Worm (Caenorhabditis elegans): ENCODE measurements around the gene twk-36.

Gene twk-36

DNA sequence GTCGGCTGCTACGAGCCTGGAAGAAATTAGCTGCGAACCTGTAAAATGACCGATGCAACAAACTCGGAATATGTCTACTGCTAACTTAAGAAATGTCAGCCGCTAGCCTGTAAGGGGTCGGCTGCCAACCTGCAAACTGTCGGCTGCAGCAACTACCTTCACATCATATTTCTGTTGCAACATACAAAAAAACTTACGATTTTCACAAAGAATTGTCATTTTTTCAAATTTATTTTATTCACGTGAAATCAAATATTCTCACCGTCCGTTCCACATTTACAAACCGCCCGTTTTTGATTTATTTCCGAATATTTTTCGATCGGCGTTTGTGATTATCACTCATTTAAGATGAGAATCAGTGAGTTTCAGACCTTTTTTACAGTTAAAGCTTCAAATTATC, 47.2 kb downstream of the twk-36 start, which contains the start of gene Y26G10.6:
TSS of gene Y26G10.6 (plus strand) at position 301 of the 400 bp plus-strand sequence.
- TF ChIP-seq ets-7 (tag; optimal IDR thresholded peaks at IDR 0.05): no peak
- TF ChIP-seq hmg-4 (GFP tag; optimal IDR thresholded peaks at IDR 0.05): no peak
- no peak for TF ChIP-seq B0310.2 (tag; optimal IDR thresholded peaks at IDR 0.05)
- no peak for TF ChIP-seq ceh-36 (tag; optimal IDR thresholded peaks at IDR 0.05)
- TF ChIP-seq ama-1 (optimal IDR thresholded peaks at IDR 0.05): no peak
- no peak for TF ChIP-seq ceh-13 (GFP tag; optimal IDR thresholded peaks at IDR 0.05)
- no peak for TF ChIP-seq tbx-37 (GFP tag; conservative IDR thresholded peaks at IDR 0.05)

DNA sequence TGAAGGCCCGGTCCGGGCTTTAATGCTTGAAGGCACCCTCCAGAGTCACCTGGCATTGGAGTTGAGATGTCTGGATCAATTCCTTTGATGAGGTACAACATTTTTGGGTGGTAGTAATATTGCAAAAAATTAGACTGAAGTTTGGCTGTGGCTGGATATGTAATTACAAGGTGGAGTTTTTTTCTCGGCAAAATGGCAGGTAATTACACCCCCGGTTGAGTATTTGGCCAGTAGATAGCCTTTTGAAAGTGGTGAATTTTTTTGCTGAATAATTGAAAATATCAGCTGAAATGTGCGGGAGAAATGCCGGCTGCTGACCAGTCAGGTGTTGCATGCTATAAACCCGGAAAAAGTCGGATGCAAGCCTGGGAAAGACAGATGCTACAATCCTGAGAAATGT, 47.8 kb downstream of the twk-36 start, which contains the start of gene Y26G10.4:
TSS of gene Y26G10.4 (minus strand) at position 101 of the 400 bp plus-strand sequence.
- no peak for TF ChIP-seq hnd-1 (tag; optimal IDR thresholded peaks at IDR 0.05)
- no peak for TF ChIP-seq scrt-1 (GFP tag; IDR thresholded peaks at IDR 0.05)
- no peak for TF ChIP-seq tbx-37 (GFP tag; conservative IDR thresholded peaks at IDR 0.05)
- no peak for TF ChIP-seq ceh-36 (tag; optimal IDR thresholded peaks at IDR 0.05)
- TF ChIP-seq ceh-13 (GFP tag; optimal IDR thresholded peaks at IDR 0.05): no peak
- no peak for TF ChIP-seq aly-1 (tag; optimal IDR thresholded peaks at IDR 0.05)
- TF ChIP-seq sea-1 (GFP tag; conservative IDR thresholded peaks at IDR 0.05): no peak
- no peak for TF ChIP-seq hmbx-1 (tag; optimal IDR thresholded peaks at IDR 0.05)
- TF ChIP-seq tra-4 (tag; optimal IDR thresholded peaks at IDR 0.05): no peak
- TF ChIP-seq pes-1 (GFP tag; IDR thresholded peaks at IDR 0.05): no peak
- no peak for TF ChIP-seq F13C5.2 (tag; optimal IDR thresholded peaks at IDR 0.05)
- no peak for TF ChIP-seq B0310.2 (tag; optimal IDR thresholded peaks at IDR 0.05)
- TF ChIP-seq flt-1 (GFP tag; IDR thresholded peaks at IDR 0.05): no peak

DNA sequence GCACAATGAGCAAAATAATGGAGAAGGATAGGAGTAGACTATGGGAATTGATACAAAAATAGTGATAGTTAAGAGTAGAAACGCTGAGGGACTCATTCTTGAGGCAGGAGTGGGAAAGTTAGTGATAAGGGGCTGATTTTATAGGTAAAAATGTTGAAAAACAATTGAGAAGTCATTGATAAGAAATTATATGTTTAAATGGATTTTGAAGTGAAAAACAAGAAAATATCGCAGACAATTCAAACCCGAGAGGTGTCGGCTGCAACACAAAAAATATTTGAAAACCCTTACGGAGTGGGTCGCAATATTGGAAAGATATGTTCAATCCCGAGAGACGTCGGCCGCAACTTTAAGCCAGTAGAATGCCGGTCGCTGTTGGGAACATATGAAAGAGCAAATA, 50.1 kb downstream of the twk-36 start, which contains the start of gene spp-29:
TSS of gene spp-29 (minus strand) at position 101 of the 400 bp plus-strand sequence.
- TF ChIP-seq ets-7 (tag; optimal IDR thresholded peaks at IDR 0.05) (no peak), F13C5.2 (tag; optimal IDR thresholded peaks at IDR 0.05) (no peak), sea-1 (GFP tag; conservative IDR thresholded peaks at IDR 0.05) (no peak), B0310.2 (tag; optimal IDR thresholded peaks at IDR 0.05) (no peak), hmg-4 (GFP tag; optimal IDR thresholded peaks at IDR 0.05) (no peak), flt-1 (GFP tag; IDR thresholded peaks at IDR 0.05) (no peak), ceh-13 (GFP tag; optimal IDR thresholded peaks at IDR 0.05) (no peak), hmbx-1 (tag; optimal IDR thresholded peaks at IDR 0.05) (no peak), ama-1 (optimal IDR thresholded peaks at IDR 0.05) (no peak), ceh-36 (tag; optimal IDR thresholded peaks at IDR 0.05) (no peak), tra-4 (tag; optimal IDR thresholded peaks at IDR 0.05) (no peak), pes-1 (GFP tag; IDR thresholded peaks at IDR 0.05) (no peak), tbx-11 (GFP tag; IDR thresholded peaks at IDR 0.05) (no peak), aly-1 (tag; optimal IDR thresholded peaks at IDR 0.05) (no peak), scrt-1 (GFP tag; IDR thresholded peaks at IDR 0.05) (no peak), tbx-37 (GFP tag; conservative IDR thresholded peaks at IDR 0.05) (no peak), hnd-1 (tag; optimal IDR thresholded peaks at IDR 0.05) (no peak)

DNA sequence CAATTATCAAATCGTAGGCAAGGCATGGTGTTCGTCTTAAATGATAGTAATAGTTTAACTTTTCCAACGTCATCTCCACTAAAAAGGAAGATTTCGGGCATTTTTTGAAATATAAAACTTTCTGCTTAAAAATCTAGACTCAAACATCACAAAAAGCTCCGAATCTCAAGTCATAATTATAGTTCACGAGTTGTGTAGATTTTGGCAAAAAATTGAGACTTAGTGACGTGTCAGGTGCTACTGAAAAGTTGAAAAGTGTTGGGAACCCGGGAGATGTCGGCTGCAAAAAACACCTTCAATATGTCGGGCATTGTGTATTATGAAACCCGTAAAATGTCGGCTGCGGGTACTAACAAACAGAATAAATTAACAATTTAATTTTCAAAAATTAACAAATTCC, 51.1 kb downstream of the twk-36 start, which contains the start of gene Y26G10.1:
TSS of gene Y26G10.1 (minus strand) at position 101 of the 400 bp plus-strand sequence.
- TF ChIP-seq ets-7 (tag; optimal IDR thresholded peaks at IDR 0.05) (no peak), hmbx-1 (tag; optimal IDR thresholded peaks at IDR 0.05) (no peak), ceh-13 (GFP tag; optimal IDR thresholded peaks at IDR 0.05) (no peak), ama-1 (optimal IDR thresholded peaks at IDR 0.05) (no peak), pes-1 (GFP tag; IDR thresholded peaks at IDR 0.05) (no peak), tra-4 (tag; optimal IDR thresholded peaks at IDR 0.05) (no peak), hnd-1 (tag; optimal IDR thresholded peaks at IDR 0.05) (no peak), scrt-1 (GFP tag; IDR thresholded peaks at IDR 0.05) (no peak), B0310.2 (tag; optimal IDR thresholded peaks at IDR 0.05) (no peak), tbx-37 (GFP tag; conservative IDR thresholded peaks at IDR 0.05) (no peak), ceh-36 (tag; optimal IDR thresholded peaks at IDR 0.05) (no peak)

DNA sequence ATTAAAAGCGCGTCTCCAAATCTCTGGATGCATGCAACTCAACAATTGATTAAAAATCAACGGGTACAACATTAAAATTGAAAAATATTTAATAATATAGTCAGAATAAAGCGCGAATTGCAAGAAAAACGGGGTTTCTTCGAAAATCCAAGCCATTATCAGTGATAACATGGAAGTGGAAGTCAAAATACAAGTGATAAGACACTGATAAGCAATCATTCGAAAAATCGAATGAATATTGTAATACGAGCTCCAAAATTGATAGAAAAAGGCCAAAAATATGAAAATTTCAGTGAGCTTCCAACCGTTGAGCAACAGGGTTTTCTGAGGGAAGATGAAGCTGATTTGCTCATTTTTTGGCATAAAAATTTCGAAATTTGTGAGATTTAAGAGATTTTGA, 52.6 kb downstream of the twk-36 start:
- TF ChIP-seq B0310.2 (tag; optimal IDR thresholded peaks at IDR 0.05) (no peak), ets-7 (tag; optimal IDR thresholded peaks at IDR 0.05) (no peak), F13C5.2 (tag; optimal IDR thresholded peaks at IDR 0.05) (no peak), tbx-11 (GFP tag; IDR thresholded peaks at IDR 0.05) (no peak), aly-1 (tag; optimal IDR thresholded peaks at IDR 0.05) (no peak), scrt-1 (GFP tag; IDR thresholded peaks at IDR 0.05) (no peak), pes-1 (GFP tag; IDR thresholded peaks at IDR 0.05) (no peak), ceh-13 (GFP tag; optimal IDR thresholded peaks at IDR 0.05) (no peak)
